Worm (Caenorhabditis elegans) whole organism, L2 larva: ENCODE results near the gene H03G16.7.

Experiments
- C34F6.9 ChIP-seq: fragments of 150-350 bp; optimal IDR thresholded peaks from 2 replicates; lab custom pipeline; 2014; ENCODE audit warnings: missing biosample characterization, missing genetic modification characterization
- F13H6.1 ChIP-seq: sonication (generic microtip); optimal IDR thresholded peaks from 2 replicates; lab custom pipeline; 2016; ENCODE audit warnings: missing genetic modification characterization, missing compliant biosample characterization
- R02D3.7 ChIP-seq: fragments of 150-350 bp; optimal IDR thresholded peaks from 2 replicates; lab custom pipeline; 2014; ENCODE audit warnings: missing biosample characterization, missing genetic modification characterization
- Y55F3AM.14 ChIP-seq: fragments of 200-800 bp; sonication (Bioruptor generic); optimal IDR thresholded peaks from 2 replicates; lab custom pipeline; 2018; ENCODE audit warnings: mild to moderate bottlenecking, missing genetic modification characterization, missing compliant biosample characterization
- alr-1 ChIP-seq: fragments of 150-350 bp; optimal IDR thresholded peaks from 2 replicates; lab custom pipeline; 2014; ENCODE audit warnings: missing biosample characterization, missing genetic modification characterization
- aly-2 ChIP-seq: fragments of 150-350 bp; optimal IDR thresholded peaks from 2 replicates; lab custom pipeline; 2014; ENCODE audit warnings: missing biosample characterization, missing genetic modification characterization
- ama-1 ChIP-seq: fragments of 150-350 bp; optimal IDR thresholded peaks from 2 replicates; lab custom pipeline; 2018; ENCODE audit warnings: inconsistent platforms
- blmp-1 ChIP-seq: sonication (generic microtip); optimal IDR thresholded peaks from 2 replicates; lab custom pipeline; 2017; ENCODE audit warnings: missing genetic modification characterization, mild to moderate bottlenecking, missing compliant biosample characterization, antibody characterized with exemption, moderate library complexity; ENCODE audit not compliant: insufficient read depth
- ceh-82 ChIP-seq: fragments of 150-350 bp; optimal IDR thresholded peaks from 2 replicates; lab custom pipeline; 2014; ENCODE audit warnings: missing biosample characterization, missing genetic modification characterization
- crh-2 ChIP-seq: sonication (generic microtip); optimal IDR thresholded peaks from 2 replicates; lab custom pipeline; 2017; ENCODE audit warnings: missing biosample characterization, missing genetic modification characterization
- dmd-4 ChIP-seq: sonication (generic microtip); optimal IDR thresholded peaks from 2 replicates; lab custom pipeline; 2017; ENCODE audit warnings: missing biosample characterization, missing genetic modification characterization
- egl-27 ChIP-seq: sonication (generic microtip); optimal IDR thresholded peaks from 3 replicates; lab custom pipeline; 2017; ENCODE audit warnings: missing biosample characterization, missing genetic modification reagents, missing genetic modification characterization
- elt-1 ChIP-seq: fragments of 150-350 bp; optimal IDR thresholded peaks from 2 replicates; lab custom pipeline; 2014; ENCODE audit warnings: missing biosample characterization, missing genetic modification characterization
- fos-1 ChIP-seq: fragments of 150-350 bp; optimal IDR thresholded peaks from 2 replicates; lab custom pipeline; 2014; ENCODE audit warnings: missing biosample characterization, missing genetic modification characterization
- gmeb-1 ChIP-seq: fragments of 150-350 bp; optimal IDR thresholded peaks from 2 replicates; lab custom pipeline; 2014; ENCODE audit warnings: missing biosample characterization, missing genetic modification characterization
- lin-13 ChIP-seq: fragments of 150-350 bp; optimal IDR thresholded peaks from 2 replicates; lab custom pipeline; 2014; ENCODE audit warnings: missing biosample characterization, missing genetic modification reagents, missing genetic modification characterization
- lsy-2 ChIP-seq, 2 experiments: fragments of 150-350 bp in 1 of 2; sonication (generic microtip) in 1 of 2; optimal IDR thresholded peaks; 2 replicates each; lab custom pipeline; 2014 to 2017; ENCODE audit warnings: missing biosample characterization in 2 of 2, missing genetic modification characterization in 2 of 2
- mbf-1 ChIP-seq: sonication (generic microtip); optimal IDR thresholded peaks from 2 replicates; lab custom pipeline; 2017; ENCODE audit warnings: missing biosample characterization, missing genetic modification characterization
- mdl-1 ChIP-seq, 2 experiments: fragments of 150-350 bp in 1 of 2; sonication (generic microtip) in 1 of 2; optimal IDR thresholded peaks; 2 replicates each; lab custom pipeline; 2017; ENCODE audit warnings: missing biosample characterization in 2 of 2, missing genetic modification characterization in 2 of 2
- nhr-12 ChIP-seq: fragments of 150-350 bp; optimal IDR thresholded peaks from 2 replicates; lab custom pipeline; 2014; ENCODE audit warnings: missing biosample characterization, missing genetic modification characterization
- nhr-129 ChIP-seq: fragments of 150-350 bp; optimal IDR thresholded peaks from 2 replicates; lab custom pipeline; 2014; ENCODE audit warnings: missing biosample characterization, missing genetic modification characterization
- nhr-21 ChIP-seq: fragments of 150-350 bp; optimal IDR thresholded peaks from 2 replicates; lab custom pipeline; 2014; ENCODE audit warnings: missing biosample characterization, missing genetic modification characterization
- nhr-237 ChIP-seq: fragments of 150-350 bp; optimal IDR thresholded peaks from 2 replicates; lab custom pipeline; 2014; ENCODE audit warnings: missing biosample characterization, missing genetic modification characterization
- nhr-6 ChIP-seq: fragments of 150-350 bp; optimal IDR thresholded peaks from 2 replicates; lab custom pipeline; 2014; ENCODE audit warnings: missing biosample characterization, missing genetic modification characterization
- sem-4 ChIP-seq: fragments of 150-350 bp; optimal IDR thresholded peaks from 2 replicates; lab custom pipeline; 2014; ENCODE audit warnings: missing biosample characterization, missing genetic modification reagents, missing genetic modification characterization
- skn-1 ChIP-seq: sonication (generic microtip); optimal IDR thresholded peaks from 2 replicates; lab custom pipeline; 2017; ENCODE audit warnings: missing biosample characterization, missing genetic modification characterization
- sma-3 ChIP-seq: sonication (generic microtip); optimal IDR thresholded peaks from 2 replicates; lab custom pipeline; 2016; ENCODE audit warnings: missing genetic modification reagents, missing genetic modification characterization, missing compliant biosample characterization
- sma-9 ChIP-seq, 2 experiments: fragments of 150-350 bp in 1 of 2; sonication (generic microtip) in 1 of 2; optimal IDR thresholded peaks; 2 replicates each; lab custom pipeline; 2014 to 2016; ENCODE audit warnings: missing genetic modification characterization in 2 of 2, mild to moderate bottlenecking in 1 of 2, missing biosample characterization in 1 of 2, missing compliant biosample characterization in 1 of 2, missing genetic modification reagents in 1 of 2, moderate library complexity in 1 of 2
- snpc-4 ChIP-seq: fragments of 150-350 bp; optimal IDR thresholded peaks from 2 replicates; lab custom pipeline; 2014; ENCODE audit warnings: missing biosample characterization, missing genetic modification characterization
- unc-39 ChIP-seq: fragments of 150-350 bp; optimal IDR thresholded peaks from 2 replicates; lab custom pipeline; 2014; ENCODE audit warnings: missing biosample characterization, missing genetic modification characterization
- ztf-4 ChIP-seq: fragments of 150-350 bp; optimal IDR thresholded peaks from 2 replicates; lab custom pipeline; 2014; ENCODE audit warnings: missing biosample characterization, missing genetic modification characterization

The H03G16.7 gene

DNA sequence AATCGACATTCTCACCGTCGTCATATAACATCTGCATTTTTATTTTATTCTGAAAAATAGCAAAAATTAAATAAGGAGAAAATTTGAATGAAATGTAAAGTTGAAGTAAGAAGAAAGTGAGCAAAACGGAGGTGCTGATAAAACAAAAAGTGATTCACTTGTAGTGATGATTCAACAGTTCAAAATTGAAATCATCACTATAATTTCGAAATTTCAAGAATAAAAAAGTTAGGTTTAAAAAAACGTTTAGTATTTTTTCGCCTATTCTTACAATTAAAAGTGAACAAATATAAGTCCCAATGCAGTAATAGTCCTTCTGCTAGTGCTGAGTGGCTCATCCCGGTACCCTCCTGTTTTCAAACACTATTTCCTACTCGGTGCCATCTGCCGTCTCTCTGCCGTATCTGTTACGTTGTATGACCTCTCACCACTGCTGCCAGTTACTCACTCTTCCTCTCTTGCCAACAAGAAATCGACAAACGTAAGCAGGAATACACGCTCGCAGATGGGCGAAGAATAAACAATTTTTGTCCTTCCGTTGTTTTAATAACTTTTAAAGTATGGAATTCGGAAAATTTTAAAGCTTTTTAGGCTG is 44.7 kb upstream of the H03G16.7 start, which contains the start of gene dhhc-1 (continued):
- TF ChIP-seq ceh-82 (no peak), dmd-4 (tag; lab: Kevin White, UChicago) (no peak), ama-1 (lab: Kevin White, UChicago) (no peak), C34F6.9 (tag; lab: Kevin White, UChicago) (peak; percentile 48), skn-1 (tag; lab: Kevin White, UChicago) (no peak), snpc-4 (tag; lab: Kevin White, UChicago) (peak; percentile 40), egl-27 (tag; lab: Kevin White, UChicago) (no peak), nhr-12 (tag; lab: Kevin White, UChicago) (no peak), lin-13 (GFP tag; lab: Kevin White, UChicago) (no peak), F13H6.1 (tag; lab: Kevin White, UChicago) (peak; percentile 68), alr-1 (no peak)

DNA sequence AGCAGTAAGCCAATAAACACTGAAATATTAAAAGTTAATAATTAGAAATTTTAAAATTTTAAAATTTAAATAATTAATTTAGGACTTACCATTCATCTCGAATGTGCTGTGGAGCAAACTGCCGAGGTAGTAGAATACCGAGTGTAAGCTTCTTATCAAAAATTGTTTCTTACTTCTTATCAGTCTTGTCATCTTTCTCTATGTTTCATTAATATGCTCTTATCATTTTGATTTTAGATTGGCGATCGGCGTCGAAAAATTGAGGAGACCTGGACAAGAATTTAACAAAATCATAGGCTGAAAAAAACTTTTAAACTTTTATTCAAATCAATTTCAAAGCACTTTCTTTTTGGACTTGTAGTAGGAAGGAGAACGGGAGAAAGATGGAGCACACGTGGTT is 41.9 kb upstream of the H03G16.7 start, which contains the start of gene F09B12.3:
F09B12.3 (minus strand) TSS at position 192 of the 400 bp plus-strand sequence.
- TF ChIP-seq nhr-21 (tag; lab: Kevin White, UChicago) = no peak
- no peak for TF ChIP-seq R02D3.7 (tag; lab: Kevin White, UChicago)
- no peak for TF ChIP-seq snpc-4 (tag; lab: Kevin White, UChicago)
- TF ChIP-seq elt-1 (tag; lab: Kevin White, UChicago) = no peak
- TF ChIP-seq nhr-129 (tag; lab: Kevin White, UChicago) = no peak
- TF ChIP-seq skn-1 (tag; lab: Kevin White, UChicago) = no peak
- TF ChIP-seq crh-2 (tag; lab: Kevin White, UChicago) = peak; percentile 29
- TF ChIP-seq ceh-82 = no peak
- peak; percentile 32 for TF ChIP-seq gmeb-1 (tag; lab: Kevin White, UChicago)
- TF ChIP-seq sma-3 (GFP tag; lab: Kevin White, UChicago) = no peak
- TF ChIP-seq mdl-1 (tag; optimal IDR thresholded peaks at IDR 0.05; lab: Kevin White, UChicago) = no peak
- TF ChIP-seq fos-1 (tag; lab: Kevin White, UChicago) = peak; percentile 92
- TF ChIP-seq mbf-1 (tag; lab: Kevin White, UChicago) = no peak
- TF ChIP-seq lsy-2 (tag; optimal IDR thresholded peaks at IDR 0.05; lab: Kevin White, UChicago) = no peak
- no peak for TF ChIP-seq blmp-1 (tag; lab: Kevin White, UChicago)
- TF ChIP-seq ztf-4 = no peak
- peak; percentile 12 for TF ChIP-seq sma-9 (GFP tag; optimal IDR thresholded peaks at IDR 0.05; lab: Kevin White, UChicago)
- TF ChIP-seq sma-9 (tag; optimal IDR thresholded peaks at IDR 0.05; lab: Kevin White, UChicago) = no peak
- TF ChIP-seq Y55F3AM.14 (GFP tag; lab: Kevin White, UChicago) = no peak
- TF ChIP-seq ama-1 (lab: Kevin White, UChicago) = no peak
- no peak for TF ChIP-seq unc-39
- TF ChIP-seq F13H6.1 (tag; lab: Kevin White, UChicago) = no peak

DNA sequence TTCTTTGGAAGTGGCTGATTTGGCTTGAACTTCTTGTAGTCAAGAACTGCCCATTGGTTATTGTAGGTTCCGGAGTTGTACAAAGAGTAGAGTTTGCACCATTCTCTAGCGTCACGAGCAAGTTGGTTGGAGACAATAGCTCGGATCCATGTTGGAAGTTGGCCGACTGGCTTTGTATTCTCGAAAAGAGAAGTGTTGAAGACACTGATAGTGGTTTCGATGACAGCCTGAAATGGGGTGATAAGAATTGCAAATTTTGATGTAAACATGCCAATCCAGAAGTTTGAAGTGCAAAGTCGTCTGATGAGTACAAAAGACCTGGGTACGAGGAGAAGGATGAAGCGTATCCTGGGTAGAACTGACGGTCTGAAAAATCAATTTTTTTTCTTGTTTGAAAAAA is 40.5 kb upstream of the H03G16.7 start:
- TF ChIP-seq fos-1 (tag; lab: Kevin White, UChicago) (peak; percentile 30), elt-1 (tag; lab: Kevin White, UChicago) (no peak)
- TF ChIP-seq, all 48 proteins: peak for 1

DNA sequence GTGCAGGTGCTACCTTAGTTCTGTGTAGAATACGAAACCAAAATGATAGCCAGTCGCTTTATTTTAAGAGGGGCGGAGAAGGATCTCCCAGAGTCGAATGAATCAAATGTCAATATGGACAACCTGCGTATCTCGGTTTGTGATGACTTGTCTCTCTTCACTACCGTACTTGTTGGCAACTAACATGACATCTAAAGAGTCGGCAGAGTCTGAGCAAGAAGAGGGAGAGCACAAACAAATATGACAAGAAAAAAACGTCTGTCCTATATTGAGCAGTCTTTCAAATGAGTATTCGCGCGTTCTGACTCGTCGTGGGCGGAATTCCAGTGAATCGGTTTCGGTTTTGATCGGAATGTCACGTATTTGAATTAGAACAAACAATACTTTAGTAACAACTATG is 39.2 kb upstream of the H03G16.7 start, which contains the start of gene F09B12.7:
F09B12.7 (minus strand) TSS at position 101 of the 400 bp plus-strand sequence.
- TF ChIP-seq aly-2 (tag; lab: Kevin White, UChicago) (no peak), crh-2 (tag; lab: Kevin White, UChicago) (no peak), blmp-1 (tag; lab: Kevin White, UChicago) (no peak), skn-1 (tag; lab: Kevin White, UChicago) (no peak), nhr-237 (tag; lab: Kevin White, UChicago) (no peak), sem-4 (tag; lab: Kevin White, UChicago) (no peak), lin-13 (GFP tag; lab: Kevin White, UChicago) (no peak), C34F6.9 (tag; lab: Kevin White, UChicago) (no peak), fos-1 (tag; lab: Kevin White, UChicago) (no peak), dmd-4 (tag; lab: Kevin White, UChicago) (no peak), gmeb-1 (tag; lab: Kevin White, UChicago) (no peak), nhr-6 (tag; lab: Kevin White, UChicago) (no peak), unc-39 (no peak)
